Worm (Caenorhabditis elegans) whole organism, L4 larva: ENCODE measurements around the gene F23B2.10.

Source experiments
- F10B5.3 ChIP-seq: sonication (generic microtip); optimal IDR thresholded peaks from 2 replicates; lab custom pipeline; 2016; ENCODE audit warnings: mild to moderate bottlenecking, missing genetic modification characterization, missing compliant biosample characterization
- F37D6.2 ChIP-seq: sonication (generic microtip); optimal IDR thresholded peaks from 2 replicates; lab custom pipeline; 2016; ENCODE audit warnings: mild to moderate bottlenecking, missing genetic modification characterization, missing compliant biosample characterization
- F44E2.7 ChIP-seq: fragments of 200-800 bp; sonication (Bioruptor generic); IDR thresholded peaks from 2 replicates; pipeline ENCODE4 v2.1.2; 2022; ENCODE audit warnings: missing genetic modification characterization, missing compliant biosample characterization
- F49E8.2 ChIP-seq: sonication (generic microtip); optimal IDR thresholded peaks from 2 replicates; lab custom pipeline; 2016; ENCODE audit warnings: missing compliant biosample characterization, mild to moderate bottlenecking, missing genetic modification characterization, borderline replicate concordance
- T26A8.4 ChIP-seq: fragments of 200-800 bp; sonication (Bioruptor generic); IDR thresholded peaks from 2 replicates; pipeline ENCODE4 v1.3.6; 2022; ENCODE audit warnings: missing genetic modification characterization, missing compliant biosample characterization
- Y105C5A.15 ChIP-seq: fragments of 200-800 bp; sonication (Bioruptor generic); IDR thresholded peaks from 2 replicates; pipeline ENCODE4 v1.3.6; 2022; ENCODE audit warnings: missing genetic modification characterization, missing compliant biosample characterization
- Y48G9A.11 ChIP-seq: fragments of 200-800 bp; sonication (Bioruptor generic); IDR thresholded peaks from 2 replicates; pipeline ENCODE4 v1.3.6; 2022; ENCODE audit warnings: missing genetic modification reagents, missing genetic modification characterization, missing compliant biosample characterization
- ZK337.2 ChIP-seq: fragments of 200-800 bp; sonication (Bioruptor generic); IDR thresholded peaks from 2 replicates; pipeline ENCODE4 v1.3.6; 2022; ENCODE audit warnings: missing genetic modification reagents, missing genetic modification characterization, missing compliant biosample characterization
- ZK546.5 ChIP-seq, 2 experiments: sonication (generic microtip); optimal IDR thresholded peaks; 2 replicates each; lab custom pipeline; 2017; ENCODE audit warnings: missing biosample characterization in 2 of 2, missing genetic modification characterization in 2 of 2
- arid-1 ChIP-seq: fragments of 200-800 bp; sonication (Bioruptor generic); conservative IDR thresholded peaks from 2 replicates; pipeline ENCODE4 v1.3.6; 2022; ENCODE audit warnings: missing genetic modification reagents, missing genetic modification characterization, missing compliant biosample characterization
- attf-4 ChIP-seq: sonication (generic microtip); optimal IDR thresholded peaks from 3 replicates; lab custom pipeline; 2017; ENCODE audit warnings: missing biosample characterization, missing genetic modification characterization
- ceh-32 ChIP-seq: sonication (generic microtip); optimal IDR thresholded peaks from 2 replicates; lab custom pipeline; 2016; ENCODE audit warnings: mild to moderate bottlenecking, missing genetic modification characterization, missing compliant biosample characterization; ENCODE audit not compliant: poor library complexity
- ceh-44 ChIP-seq: fragments of 200-800 bp; sonication (Bioruptor generic); IDR thresholded peaks from 2 replicates; pipeline ENCODE4 v1.3.6; 2022; ENCODE audit warnings: missing genetic modification reagents, missing genetic modification characterization, missing compliant biosample characterization
- ces-1 ChIP-seq: fragments of 150-350 bp; sonication (generic microtip); optimal IDR thresholded peaks from 4 replicates; lab custom pipeline; 2014; ENCODE audit warnings: missing biosample characterization, missing genetic modification reagents, missing genetic modification characterization
- daf-8 ChIP-seq: fragments of 200-800 bp; sonication (Bioruptor generic); IDR thresholded peaks from 2 replicates; pipeline ENCODE4 v1.3.6; 2022; ENCODE audit warnings: missing genetic modification characterization, missing compliant biosample characterization
- dmd-6 ChIP-seq: fragments of 200-800 bp; sonication (Bioruptor generic); IDR thresholded peaks from 2 replicates; pipeline ENCODE4 v1.3.6; 2022; ENCODE audit warnings: missing genetic modification reagents, missing genetic modification characterization, missing compliant biosample characterization
- dmd-8 ChIP-seq: fragments of 200-800 bp; sonication (Bioruptor generic); IDR thresholded peaks from 2 replicates; pipeline ENCODE4 v1.3.6; 2022; ENCODE audit warnings: missing genetic modification characterization, missing compliant biosample characterization
- dmd-9 ChIP-seq: fragments of 200-800 bp; sonication (Bioruptor generic); IDR thresholded peaks from 2 replicates; pipeline ENCODE4 v1.3.6; 2022; ENCODE audit warnings: missing genetic modification reagents, missing genetic modification characterization, missing compliant biosample characterization
- duxl-1 ChIP-seq: sonication (generic microtip); optimal IDR thresholded peaks from 2 replicates; lab custom pipeline; 2016; ENCODE audit warnings: mild to moderate bottlenecking, missing genetic modification characterization, moderate library complexity, missing compliant biosample characterization; ENCODE audit not compliant: poor library complexity
- dve-1 ChIP-seq: sonication (generic microtip); optimal IDR thresholded peaks from 2 replicates; lab custom pipeline; 2017; ENCODE audit warnings: antibody characterized with exemption, mild to moderate bottlenecking, missing genetic modification characterization, missing compliant biosample characterization; ENCODE audit not compliant: insufficient read depth
- fos-1 ChIP-seq: fragments of 150-350 bp; optimal IDR thresholded peaks from 2 replicates; lab custom pipeline; 2014; ENCODE audit warnings: missing biosample characterization, missing genetic modification characterization
- hif-1 ChIP-seq, 2 experiments: sonication (generic microtip); optimal IDR thresholded peaks; 2 replicates each; lab custom pipeline; 2016 to 2017; ENCODE audit warnings: missing compliant biosample characterization in 2 of 2, missing genetic modification characterization in 2 of 2, missing genetic modification reagents in 2 of 2, missing genotype in 2 of 2, mild to moderate bottlenecking in 1 of 2
- hlh-30 ChIP-seq: sonication (generic microtip); optimal IDR thresholded peaks from 2 replicates; lab custom pipeline; 2017; ENCODE audit warnings: antibody characterized with exemption, mild to moderate bottlenecking, missing genetic modification characterization, missing compliant biosample characterization; ENCODE audit not compliant: insufficient read depth
- jun-1 ChIP-seq: fragments of 150-350 bp; optimal IDR thresholded peaks from 2 replicates; lab custom pipeline; 2014; ENCODE audit warnings: missing biosample characterization, missing genetic modification reagents, missing genetic modification characterization
- lim-7 ChIP-seq: fragments of 200-800 bp; sonication (Bioruptor generic); IDR thresholded peaks from 2 replicates; pipeline ENCODE4 v1.3.6; 2022; ENCODE audit warnings: missing genetic modification characterization, missing compliant biosample characterization
- lin-1 ChIP-seq: fragments of 200-800 bp; sonication (Bioruptor generic); IDR thresholded peaks from 2 replicates; pipeline ENCODE4 v1.3.6; 2022; ENCODE audit warnings: missing genetic modification reagents, missing genetic modification characterization, missing compliant biosample characterization
- lsy-2 ChIP-seq, 2 experiments: fragments of 150-350 bp in 1 of 2; sonication (generic microtip) in 1 of 2; optimal IDR thresholded peaks; 2 replicates each; lab custom pipeline; 2014 to 2017; ENCODE audit warnings: missing biosample characterization in 2 of 2, missing genetic modification characterization in 2 of 2
- madf-9 ChIP-seq: fragments of 200-800 bp; sonication (Bioruptor generic); conservative IDR thresholded peaks from 2 replicates; pipeline ENCODE4 v1.3.6; 2022; ENCODE audit warnings: missing genetic modification reagents, missing genetic modification characterization, missing compliant biosample characterization
- mdt-29 ChIP-seq: fragments of 200-800 bp; sonication (Bioruptor generic); IDR thresholded peaks from 2 replicates; pipeline ENCODE4 v1.3.6; 2022; ENCODE audit warnings: missing genetic modification reagents, missing genetic modification characterization, missing compliant biosample characterization
- mep-1 ChIP-seq: fragments of 150-350 bp; sonication (generic microtip); optimal IDR thresholded peaks from 3 replicates; lab custom pipeline; 2014; ENCODE audit warnings: missing biosample characterization, missing genetic modification characterization
- mes-2 ChIP-seq: sonication (generic microtip); optimal IDR thresholded peaks from 2 replicates; lab custom pipeline; 2016; ENCODE audit warnings: missing genotype, mild to moderate bottlenecking, missing genetic modification characterization, missing compliant biosample characterization; ENCODE audit not compliant: poor library complexity, severe bottlenecking
- nhr-10 ChIP-seq: fragments of 150-350 bp; optimal IDR thresholded peaks from 2 replicates; lab custom pipeline; 2014; ENCODE audit warnings: missing biosample characterization, missing genetic modification characterization
- nhr-102 ChIP-seq: sonication (generic microtip); optimal IDR thresholded peaks from 2 replicates; lab custom pipeline; 2016; ENCODE audit warnings: mild to moderate bottlenecking, missing genetic modification characterization, moderate library complexity, missing compliant biosample characterization
- nhr-111 ChIP-seq: fragments of 200-800 bp; sonication (Bioruptor generic); optimal IDR thresholded peaks from 2 replicates; lab custom pipeline; 2018; ENCODE audit warnings: mild to moderate bottlenecking, missing genetic modification characterization, missing compliant biosample characterization
- nhr-237 ChIP-seq: sonication (generic microtip); optimal IDR thresholded peaks from 2 replicates; lab custom pipeline; 2017; ENCODE audit warnings: missing biosample characterization, missing genetic modification characterization
- nhr-25 ChIP-seq: sonication (generic microtip); optimal IDR thresholded peaks from 2 replicates; lab custom pipeline; 2017; ENCODE audit warnings: missing genetic modification characterization, mild to moderate bottlenecking, missing compliant biosample characterization, antibody characterized with exemption, moderate library complexity, borderline replicate concordance; ENCODE audit not compliant: insufficient read depth
- nhr-42 ChIP-seq: fragments of 200-800 bp; sonication (Bioruptor generic); IDR thresholded peaks from 2 replicates; pipeline ENCODE4 v1.3.6; 2022; ENCODE audit warnings: missing genetic modification characterization, missing compliant biosample characterization
- nhr-48 ChIP-seq: sonication (generic microtip); optimal IDR thresholded peaks from 2 replicates; lab custom pipeline; 2016; ENCODE audit warnings: mild to moderate bottlenecking, missing genetic modification characterization, missing compliant biosample characterization
- nhr-6 ChIP-seq: fragments of 150-350 bp; optimal IDR thresholded peaks from 2 replicates; lab custom pipeline; 2014; ENCODE audit warnings: missing biosample characterization, missing genetic modification characterization
- nhr-76 ChIP-seq: fragments of 150-350 bp; optimal IDR thresholded peaks from 2 replicates; lab custom pipeline; 2014; ENCODE audit warnings: missing biosample characterization, missing genetic modification characterization
- rbr-2 ChIP-seq: sonication (generic microtip); optimal IDR thresholded peaks from 2 replicates; lab custom pipeline; 2016; ENCODE audit warnings: missing genotype, missing genetic modification characterization, missing compliant biosample characterization
- snpc-1.2 ChIP-seq: fragments of 200-800 bp; sonication (Bioruptor generic); IDR thresholded peaks from 2 replicates; pipeline ENCODE4 v1.3.6; 2022; ENCODE audit warnings: missing genetic modification reagents, missing genetic modification characterization, missing compliant biosample characterization
- snpc-4 ChIP-seq: fragments of 150-350 bp; optimal IDR thresholded peaks from 2 replicates; lab custom pipeline; 2014; ENCODE audit warnings: missing biosample characterization, missing genetic modification characterization
- unc-39 ChIP-seq: sonication (generic microtip); optimal IDR thresholded peaks from 2 replicates; lab custom pipeline; 2017; ENCODE audit warnings: missing biosample characterization, missing genetic modification characterization
- unc-62 ChIP-seq, 3 experiments: fragments of 150-350 bp in 1 of 3; sonication (generic microtip); optimal IDR thresholded peaks in 2 of 3; peaks in 1 of 3; 1 replicate in 1 of 3; 2 replicates in 2 of 3; lab custom pipeline; 2014 to 2017; ENCODE audit warnings: missing biosample characterization in 3 of 3, missing genetic modification characterization in 3 of 3, missing genetic modification reagents in 3 of 3, missing genotype in 1 of 3
- vab-7 ChIP-seq: fragments of 200-800 bp; sonication (Bioruptor generic); IDR thresholded peaks from 2 replicates; pipeline ENCODE4 v1.3.6; 2022; ENCODE audit warnings: missing genetic modification reagents, missing genetic modification characterization, missing compliant biosample characterization
- zag-1 ChIP-seq: fragments of 150-350 bp; optimal IDR thresholded peaks from 2 replicates; lab custom pipeline; 2014; ENCODE audit warnings: missing biosample characterization, missing genetic modification characterization
- zfp-2 ChIP-seq: sonication (generic microtip); optimal IDR thresholded peaks from 2 replicates; lab custom pipeline; 2016; ENCODE audit warnings: mild to moderate bottlenecking, missing genetic modification characterization, missing compliant biosample characterization
- zfp-3 ChIP-seq: fragments of 200-800 bp; sonication (Bioruptor generic); conservative IDR thresholded peaks from 2 replicates; pipeline ENCODE4 v1.3.6; 2022; ENCODE audit warnings: missing genetic modification reagents, missing genetic modification characterization, missing compliant biosample characterization
- ztf-11 ChIP-seq: fragments of 150-350 bp; optimal IDR thresholded peaks from 2 replicates; lab custom pipeline; 2014; ENCODE audit warnings: missing biosample characterization, missing genetic modification characterization

F23B2.10 gene

DNA sequence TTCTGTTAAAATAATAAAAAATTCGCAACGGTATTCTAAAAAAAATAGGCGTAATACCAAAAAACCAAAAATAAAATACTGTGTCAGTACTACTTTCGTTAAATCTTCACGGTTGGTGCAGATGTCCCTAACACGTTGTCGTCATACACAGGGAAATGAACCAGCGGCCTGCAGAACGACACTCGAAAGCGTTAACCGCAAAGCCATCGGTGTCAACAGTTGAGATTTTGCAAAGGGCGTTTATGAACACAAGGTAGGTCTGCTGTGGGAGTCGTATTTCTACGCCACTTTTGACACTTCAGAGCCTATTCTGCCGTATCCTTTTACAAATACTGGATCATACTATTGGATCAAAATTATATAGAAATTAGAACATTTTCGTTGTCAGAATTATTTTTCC lies 37.0 kb upstream of the F23B2.10 start (continued):
- TF ChIP-seq nhr-111 (peak; percentile 66), vab-7 (GFP tag; lab: Robert Waterston, UW) (peak; percentile 89), attf-4 (tag; lab: Kevin White, UChicago) (no peak), arid-1 (GFP tag; lab: Robert Waterston, UW) (peak; percentile 81), nhr-25 (no peak), snpc-1.2 (no peak; the same call in 1 of the 2 replicates), mdt-29 (peak; percentile 45; the same call in 1 of the 2 replicates), lin-1 (GFP tag; lab: Robert Waterston, UW) (no peak; the same call in 1 of the 2 replicates), zag-1 (no peak), Y48G9A.11 (GFP tag; lab: Robert Waterston, UW) (peak; percentile 56; the same call in 1 of the 2 replicates), nhr-102 (no peak), lsy-2 (tag; optimal IDR thresholded peaks at IDR 0.05; lab: Kevin White, UChicago) (no peak), nhr-6 (no peak), hif-1 (tag; optimal IDR thresholded peaks at IDR 0.05; lab: Kevin White, UChicago) (no peak), mes-2 (tag; lab: Kevin White, UChicago) (peak; percentile 88), snpc-4 (no peak), ceh-32 (tag; lab: Kevin White, UChicago) (no peak), dmd-8 (peak; percentile 79; the same call in 1 of the 2 replicates), jun-1 (tag; lab: Kevin White, UChicago) (no peak), hlh-30 (tag; lab: Kevin White, UChicago) (no peak), duxl-1 (tag; lab: Kevin White, UChicago) (no peak), nhr-76 (tag; lab: Kevin White, UChicago) (no peak), nhr-48 (tag; lab: Kevin White, UChicago) (no peak), zfp-3 (GFP tag; lab: Robert Waterston, UW) (peak; percentile 54; the same call in 1 of the 2 replicates), daf-8 (GFP tag; lab: Robert Waterston, UW) (0 out of 2 replicates have a peak, but pooled peaks have one; percentile 51), madf-9 (GFP tag; lab: Robert Waterston, UW) (peak; percentile 70), F49E8.2 (tag; lab: Kevin White, UChicago) (peak; percentile 45), F44E2.7 (GFP tag; lab: Robert Waterston, UW) (no peak), unc-62 (GFP tag; optimal IDR thresholded peaks at IDR 0.05 in 1 of 2; lab: Kevin White, UChicago) (peak in 1 of 2 experiments; percentile 91), unc-62 (tag; optimal IDR thresholded peaks at IDR 0.05; lab: Kevin White, UChicago) (no peak), zfp-2 (tag; lab: Kevin White, UChicago) (peak; percentile 29), rbr-2 (tag; lab: Kevin White, UChicago) (peak; percentile 58), nhr-237 (tag; lab: Kevin White, UChicago) (no peak), mep-1 (tag; lab: Kevin White, UChicago) (no peak), fos-1 (no peak), nhr-10 (no peak), unc-39 (no peak), T26A8.4 (GFP tag; lab: Robert Waterston, UW) (no peak), dve-1 (tag; lab: Kevin White, UChicago) (no peak), F10B5.3 (tag; lab: Kevin White, UChicago) (no peak), ZK546.5 (tag; optimal IDR thresholded peaks at IDR 0.05; lab: Kevin White, UChicago) (no peak), ztf-11 (tag; lab: Kevin White, UChicago) (no peak), Y105C5A.15 (GFP tag; lab: Robert Waterston, UW) (peak; percentile 83), nhr-42 (no peak), ces-1 (no peak), dmd-6 (GFP tag; lab: Robert Waterston, UW) (peak; percentile 68), ZK337.2 (GFP tag; lab: Robert Waterston, UW) (peak; percentile 76), ceh-44 (GFP tag; lab: Robert Waterston, UW) (0 out of 2 replicates have a peak, but pooled peaks have one; percentile 50), dmd-9 (GFP tag; lab: Robert Waterston, UW) (peak; percentile 70; the same call in 1 of the 2 replicates), lim-7 (GFP tag; lab: Robert Waterston, UW) (peak; percentile 80), F37D6.2 (tag; lab: Kevin White, UChicago) (peak; percentile 12)
